Worm (Caenorhabditis elegans) whole organism, L3 larva: ENCODE data around the gene nhr-218.

Experiments
- daf-12 ChIP-seq: fragments of 150-350 bp; optimal IDR thresholded peaks from 2 replicates; lab custom pipeline; 2014; ENCODE audit warnings: missing biosample characterization, missing genetic modification reagents, missing genetic modification characterization
- elt-1 ChIP-seq: fragments of 150-350 bp; optimal IDR thresholded peaks from 2 replicates; lab custom pipeline; 2014; ENCODE audit warnings: missing biosample characterization, missing genetic modification characterization
- elt-3 ChIP-seq, 3 experiments: fragments of 150-350 bp in 1 of 3; sonication (generic microtip) in 2 of 3; optimal IDR thresholded peaks; 2 replicates in 2 of 3; 4 replicates in 1 of 3; lab custom pipeline; 2014 to 2017; ENCODE audit warnings: missing biosample characterization in 3 of 3, missing genetic modification characterization in 3 of 3
- fkh-10 ChIP-seq: sonication (generic microtip); optimal IDR thresholded peaks from 2 replicates; lab custom pipeline; 2017; ENCODE audit warnings: missing biosample characterization, missing genetic modification reagents, missing genetic modification characterization
- lin-39 ChIP-seq: fragments of 150-350 bp; optimal IDR thresholded peaks from 2 replicates; lab custom pipeline; 2018; ENCODE audit warnings: missing biosample characterization, missing genetic modification reagents, missing genetic modification characterization
- ztf-11 ChIP-seq: fragments of 150-350 bp; optimal IDR thresholded peaks from 2 replicates; lab custom pipeline; 2014; ENCODE audit warnings: missing biosample characterization, missing genetic modification characterization
- ztf-4 ChIP-seq: fragments of 150-350 bp; optimal IDR thresholded peaks from 2 replicates; lab custom pipeline; 2014; ENCODE audit warnings: missing biosample characterization, missing genetic modification characterization

DNA sequence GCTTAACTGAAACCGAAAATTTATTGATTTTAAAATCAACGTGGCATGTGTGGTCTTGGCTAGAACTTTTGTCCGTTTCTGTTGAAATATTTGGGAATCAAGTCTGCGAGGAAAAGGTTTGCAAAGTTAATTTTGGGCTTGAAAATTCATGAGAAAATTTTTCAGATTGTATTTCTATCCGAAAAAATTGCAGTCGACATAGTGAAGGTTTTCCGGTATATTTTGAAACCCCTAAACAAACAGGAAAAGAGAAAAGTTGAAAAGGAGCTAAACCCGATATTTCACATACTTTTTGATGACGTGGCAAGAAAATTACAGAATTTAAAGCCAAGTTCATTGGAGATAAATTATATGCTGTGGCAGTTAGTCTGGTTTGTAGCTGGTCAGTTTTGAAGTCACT, 1.4 kb downstream of the nhr-218 start, which contains the start of gene nhr-127:
- TF ChIP-seq daf-12 (tag; lab: Kevin White, UChicago) (no peak), elt-1 (tag; lab: Kevin White, UChicago) (no peak), ztf-11 (tag; lab: Kevin White, UChicago) (no peak), elt-3 (tag; optimal IDR thresholded peaks at IDR 0.05; lab: Kevin White, UChicago) (no peak), fkh-10 (no peak), ztf-4 (tag; lab: Kevin White, UChicago) (no peak), lin-39 (tag; lab: Kevin White, UChicago) (no peak)
